Fruit fly (Drosophila melanogaster): ENCODE results near the gene dally.

DNA sequence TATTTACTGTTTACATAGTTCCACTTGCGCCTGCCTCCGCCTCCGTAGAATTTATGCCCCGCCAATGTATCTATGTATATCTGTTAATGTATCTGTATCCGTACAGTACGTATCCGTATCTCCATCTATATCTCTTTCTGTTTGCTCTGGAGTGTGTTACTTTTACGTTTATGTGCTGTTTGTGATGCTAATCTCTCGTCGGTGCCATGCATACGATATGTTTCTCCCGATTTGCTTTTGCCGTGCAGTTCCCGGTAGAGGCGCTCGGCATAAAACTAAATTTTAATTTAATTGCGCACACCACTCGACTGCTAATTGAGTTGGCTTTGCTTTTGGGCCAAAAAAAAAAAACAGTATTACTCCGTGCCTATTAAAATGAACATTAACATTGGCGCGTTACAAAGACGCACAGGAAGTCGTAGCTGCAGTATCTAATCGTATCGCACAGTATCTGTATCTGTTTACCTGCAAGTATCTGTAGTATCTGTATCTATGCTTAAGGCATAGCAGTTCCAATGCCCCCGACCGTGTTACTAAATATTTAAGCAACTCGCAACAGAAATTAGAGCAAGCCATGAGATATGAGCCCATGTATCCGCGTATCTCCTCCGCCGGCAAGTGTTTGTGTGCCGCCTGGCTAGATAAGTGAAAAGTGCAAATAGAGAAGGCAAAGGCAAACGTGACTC is 2.9 kb downstream of the dally start:
- TF ChIP-seq Myc (optimal IDR thresholded peaks at IDR 0.05) (no peak), insv (optimal IDR thresholded peaks at IDR 0.05) (no peak)

Measured in Kc167 (cell line).